Worm (Caenorhabditis elegans): ENCODE measurements around the gene noca-2.

noca-2 gene

DNA sequence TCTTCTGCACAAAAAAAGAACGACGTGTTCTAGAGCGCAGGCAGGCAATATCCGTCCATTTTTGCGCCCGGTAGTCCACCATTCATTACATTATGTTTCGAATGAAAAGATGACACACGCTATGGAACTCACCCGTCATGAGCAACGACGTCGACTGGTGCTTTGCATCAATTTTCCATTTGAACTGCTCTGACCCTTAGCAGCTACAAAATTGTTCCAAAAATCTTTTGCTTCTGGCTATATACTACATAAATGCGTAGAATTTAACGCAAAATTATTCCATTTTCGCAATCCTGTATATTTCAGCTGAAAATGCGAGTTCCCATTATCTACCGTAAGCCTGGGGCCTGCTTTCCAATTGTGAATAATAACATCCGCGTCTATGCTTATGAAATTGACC, 8.6 kb upstream of the noca-2 start, which contains the start of gene T04F8.3:
Gene T04F8.3 (plus strand): TSS at position 301 of the 400 bp plus-strand sequence.
- TF ChIP-seq ZK546.5 (tag; optimal IDR thresholded peaks at IDR 0.05) = no peak
- TF ChIP-seq nhr-21 (tag; optimal IDR thresholded peaks at IDR 0.05) = no peak
- no peak for TF ChIP-seq ztf-11 (tag; optimal IDR thresholded peaks at IDR 0.05)
- no peak for TF ChIP-seq aly-2 (tag; optimal IDR thresholded peaks at IDR 0.05)

DNA sequence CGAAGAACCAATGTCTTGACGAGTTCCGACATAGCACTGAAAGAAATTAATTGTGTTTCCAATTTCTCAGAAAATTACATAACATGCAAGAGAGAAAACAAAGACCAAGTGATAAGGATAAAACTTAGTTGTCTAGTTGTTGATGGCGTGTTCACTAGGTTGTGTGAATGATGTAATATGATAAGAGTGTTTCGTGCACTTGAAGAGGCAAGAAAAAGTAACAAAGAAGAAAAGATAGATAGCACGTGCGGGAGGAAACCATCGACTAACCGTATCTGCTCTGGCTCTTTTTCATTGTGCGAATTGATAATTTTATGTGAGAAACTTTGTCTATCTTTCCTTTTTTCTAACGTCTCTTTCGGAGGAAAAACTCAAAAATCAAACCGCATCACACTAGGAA, 5.3 kb upstream of the noca-2 start, which contains the start of gene sfxn-1.5:
Gene sfxn-1.5 (minus strand): TSS at position 36 of the 400 bp plus-strand sequence.
- no peak for TF ChIP-seq ztf-1 (GFP tag; conservative IDR thresholded peaks at IDR 0.05)
- TF ChIP-seq lin-39 (tag; optimal IDR thresholded peaks at IDR 0.05) = no peak
- no peak for TF ChIP-seq elt-3 (tag; optimal IDR thresholded peaks at IDR 0.05)
- TF ChIP-seq sma-3 (GFP tag; optimal IDR thresholded peaks at IDR 0.05) = peak; percentile 44
- TF ChIP-seq aly-2 (tag; optimal IDR thresholded peaks at IDR 0.05) = no peak
- TF ChIP-seq nhr-237 (tag; optimal IDR thresholded peaks at IDR 0.05) = no peak
- TF ChIP-seq crh-2 (tag; optimal IDR thresholded peaks at IDR 0.05) = peak; percentile 79
- no peak for TF ChIP-seq Y55F3AM.14 (GFP tag; optimal IDR thresholded peaks at IDR 0.05)
- TF ChIP-seq nhr-23 (tag; optimal IDR thresholded peaks at IDR 0.05) = no peak
- no peak for TF ChIP-seq nhr-6 (tag; optimal IDR thresholded peaks at IDR 0.05)
- peak; percentile 67 for TF ChIP-seq F13H6.1 (tag; optimal IDR thresholded peaks at IDR 0.05)
- TF ChIP-seq lin-11 (tag; optimal IDR thresholded peaks at IDR 0.05) = no peak
- TF ChIP-seq dmd-4 (tag; optimal IDR thresholded peaks at IDR 0.05) = no peak
- TF ChIP-seq lin-13 (GFP tag; optimal IDR thresholded peaks at IDR 0.05) = peak; percentile 21
- no peak for TF ChIP-seq elt-1 (tag; optimal IDR thresholded peaks at IDR 0.05)
- no peak for TF ChIP-seq R02D3.7 (tag; optimal IDR thresholded peaks at IDR 0.05)
- TF ChIP-seq nhr-12 (tag; optimal IDR thresholded peaks at IDR 0.05) = no peak
- TF ChIP-seq alr-1 (tag; optimal IDR thresholded peaks at IDR 0.05) = no peak
- TF ChIP-seq unc-62 (GFP tag; optimal IDR thresholded peaks at IDR 0.05) = no peak
- TF ChIP-seq nhr-77 (tag; optimal IDR thresholded peaks at IDR 0.05) = no peak
- no peak for TF ChIP-seq unc-39 (tag; optimal IDR thresholded peaks at IDR 0.05)
- no peak for TF ChIP-seq nhr-25 (tag; optimal IDR thresholded peaks at IDR 0.05)
- peak; percentile 94 for TF ChIP-seq sma-9 (GFP tag; optimal IDR thresholded peaks at IDR 0.05)
- no peak for TF ChIP-seq sma-9 (tag; optimal IDR thresholded peaks at IDR 0.05)
- TF ChIP-seq ztf-4 (tag; optimal IDR thresholded peaks at IDR 0.05) = no peak
- TF ChIP-seq ZK546.5 (tag; optimal IDR thresholded peaks at IDR 0.05) = no peak
- TF ChIP-seq nhr-129 (tag; optimal IDR thresholded peaks at IDR 0.05) = peak; percentile 95
- no peak for TF ChIP-seq nhr-21 (tag; optimal IDR thresholded peaks at IDR 0.05)
- TF ChIP-seq mdl-1 (tag; optimal IDR thresholded peaks at IDR 0.05) = peak in 1 of 2 experiments; percentile 77
- no peak for TF ChIP-seq blmp-1 (tag; optimal IDR thresholded peaks at IDR 0.05; ENCODE audit: insufficient read depth)
- no peak for TF ChIP-seq C34F6.9 (tag; optimal IDR thresholded peaks at IDR 0.05)
- TF ChIP-seq gmeb-1 (tag; optimal IDR thresholded peaks at IDR 0.05) = peak; percentile 25
- no peak for TF ChIP-seq mbf-1 (tag; optimal IDR thresholded peaks at IDR 0.05)
- TF ChIP-seq nhr-10 (tag; optimal IDR thresholded peaks at IDR 0.05) = no peak
- TF ChIP-seq skn-1 (tag; optimal IDR thresholded peaks at IDR 0.05) = no peak
- TF ChIP-seq zag-1 (tag; optimal IDR thresholded peaks at IDR 0.05) = no peak
- TF ChIP-seq ceh-82 (tag; optimal IDR thresholded peaks at IDR 0.05) = no peak
- no peak for TF ChIP-seq lsy-2 (tag; optimal IDR thresholded peaks at IDR 0.05)
- no peak for TF ChIP-seq ztf-11 (tag; optimal IDR thresholded peaks at IDR 0.05)
- TF ChIP-seq peb-1 (tag; optimal IDR thresholded peaks at IDR 0.05) = no peak
- no peak for TF ChIP-seq ama-1 (optimal IDR thresholded peaks at IDR 0.05)
- no peak for TF ChIP-seq snpc-4 (tag; optimal IDR thresholded peaks at IDR 0.05)
- peak; percentile 95 for TF ChIP-seq fos-1 (tag; optimal IDR thresholded peaks at IDR 0.05)
- no peak for TF ChIP-seq ceh-16 (tag; optimal IDR thresholded peaks at IDR 0.05)
- TF ChIP-seq sem-4 (tag; optimal IDR thresholded peaks at IDR 0.05) = no peak
- TF ChIP-seq egl-27 (tag; optimal IDR thresholded peaks at IDR 0.05) = peak; percentile 1
- no peak for TF ChIP-seq unc-55 (GFP tag; optimal IDR thresholded peaks at IDR 0.05)
- no peak for TF ChIP-seq nhr-11 (tag; optimal IDR thresholded peaks at IDR 0.05)
- no peak for TF ChIP-seq mab-5 (tag; optimal IDR thresholded peaks at IDR 0.05)

Measured in whole organism, L2 larva.